Fruit fly (Drosophila melanogaster) whole organism, adult: ENCODE results near the gene Dtwd2.

Experiments used
- CG11617 ChIP-seq: fragments of 200-800 bp; sonication (Bioruptor generic); optimal IDR thresholded peaks from 2 replicates; lab custom pipeline; 2017; ENCODE audit warnings: mild to moderate bottlenecking, missing biosample characterization, missing genetic modification reagents, missing genetic modification characterization
- CG12768 ChIP-seq: fragments of 200-800 bp; sonication (Bioruptor generic); optimal IDR thresholded peaks from 2 replicates; lab custom pipeline; 2017; ENCODE audit warnings: missing biosample characterization, missing genetic modification characterization, mild to moderate bottlenecking, moderate library complexity, missing genetic modification reagents
- CG1620 ChIP-seq: fragments of 200-800 bp; sonication (Bioruptor generic); optimal IDR thresholded peaks from 2 replicates; lab custom pipeline; 2016; ENCODE audit warnings: missing biosample characterization, missing genetic modification characterization
- CG33017 ChIP-seq: fragments of 200-800 bp; sonication (Bioruptor generic); optimal IDR thresholded peaks from 2 replicates; lab custom pipeline; 2018; ENCODE audit warnings: missing biosample characterization, mild to moderate bottlenecking, missing genetic modification characterization, moderate library complexity
- CG5204 ChIP-seq: fragments of 200-800 bp; sonication (Bioruptor generic); optimal IDR thresholded peaks from 2 replicates; lab custom pipeline; 2016; ENCODE audit warnings: missing biosample characterization, missing genetic modification characterization
- CG7045 ChIP-seq: fragments of 200-800 bp; sonication (Bioruptor generic); optimal IDR thresholded peaks from 2 replicates; lab custom pipeline; 2017; ENCODE audit warnings: missing biosample characterization, mild to moderate bottlenecking, missing genetic modification characterization
- CG7101 ChIP-seq: fragments of 200-800 bp; sonication (Bioruptor generic); optimal IDR thresholded peaks from 2 replicates; lab custom pipeline; 2018; ENCODE audit warnings: missing biosample characterization, mild to moderate bottlenecking, missing genetic modification characterization, moderate library complexity
- Clk ChIP-seq: fragments of 200-800 bp; sonication (Bioruptor generic); optimal IDR thresholded peaks from 2 replicates; lab custom pipeline; 2017; ENCODE audit warnings: missing biosample characterization, missing genetic modification characterization
- Crg-1 ChIP-seq: fragments of 200-800 bp; sonication (Bioruptor generic); optimal IDR thresholded peaks from 2 replicates; lab custom pipeline; 2016; ENCODE audit warnings: missing biosample characterization, missing genetic modification characterization
- Hr96 ChIP-seq: fragments of 200-800 bp; sonication (Bioruptor generic); optimal IDR thresholded peaks from 2 replicates; lab custom pipeline; 2016; ENCODE audit warnings: missing biosample characterization, missing genetic modification characterization
- Mnt ChIP-seq: fragments of 200-800 bp; sonication (Bioruptor generic); optimal IDR thresholded peaks from 2 replicates; lab custom pipeline; 2016; ENCODE audit warnings: missing biosample characterization, mild to moderate bottlenecking, missing genetic modification characterization
- bab1 ChIP-seq: fragments of 200-800 bp; sonication (Bioruptor generic); optimal IDR thresholded peaks from 3 replicates; lab custom pipeline; 2019; ENCODE audit warnings: missing biosample characterization, mild to moderate bottlenecking, missing genetic modification characterization, moderate library complexity
- cic ChIP-seq: fragments of 200-800 bp; sonication (Bioruptor generic); optimal IDR thresholded peaks from 2 replicates; lab custom pipeline; 2017; ENCODE audit warnings: missing biosample characterization, mild to moderate bottlenecking, missing genetic modification characterization, moderate library complexity
- cnc ChIP-seq, 2 experiments: fragments of >200 bp; optimal IDR thresholded peaks; 2 replicates each; lab custom pipeline; 2017
- kay ChIP-seq: fragments of 200-800 bp; sonication (Bioruptor generic); peaks from one replicate; lab custom pipeline; 2016; ENCODE audit warnings: missing biosample characterization, missing genetic modification characterization, borderline replicate concordance
- ovo ChIP-seq: fragments of 200-800 bp; sonication (Bioruptor generic); optimal IDR thresholded peaks from 2 replicates; lab custom pipeline; 2016; ENCODE audit warnings: missing biosample characterization, missing genetic modification characterization
- pad ChIP-seq: fragments of 200-800 bp; sonication (Bioruptor generic); optimal IDR thresholded peaks from 3 replicates; lab custom pipeline; 2017; ENCODE audit warnings: missing biosample characterization, missing genetic modification characterization, mild to moderate bottlenecking, moderate library complexity, missing genetic modification reagents
- tj ChIP-seq: fragments of 200-800 bp; sonication (Bioruptor generic); optimal IDR thresholded peaks from 3 replicates; lab custom pipeline; 2017; ENCODE audit warnings: missing biosample characterization, mild to moderate bottlenecking, missing genetic modification characterization, moderate library complexity
- toe ChIP-seq: fragments of 200-800 bp; sonication (Bioruptor generic); optimal IDR thresholded peaks from 2 replicates; lab custom pipeline; 2016; ENCODE audit warnings: missing biosample characterization, missing genetic modification characterization

The Dtwd2 gene

DNA sequence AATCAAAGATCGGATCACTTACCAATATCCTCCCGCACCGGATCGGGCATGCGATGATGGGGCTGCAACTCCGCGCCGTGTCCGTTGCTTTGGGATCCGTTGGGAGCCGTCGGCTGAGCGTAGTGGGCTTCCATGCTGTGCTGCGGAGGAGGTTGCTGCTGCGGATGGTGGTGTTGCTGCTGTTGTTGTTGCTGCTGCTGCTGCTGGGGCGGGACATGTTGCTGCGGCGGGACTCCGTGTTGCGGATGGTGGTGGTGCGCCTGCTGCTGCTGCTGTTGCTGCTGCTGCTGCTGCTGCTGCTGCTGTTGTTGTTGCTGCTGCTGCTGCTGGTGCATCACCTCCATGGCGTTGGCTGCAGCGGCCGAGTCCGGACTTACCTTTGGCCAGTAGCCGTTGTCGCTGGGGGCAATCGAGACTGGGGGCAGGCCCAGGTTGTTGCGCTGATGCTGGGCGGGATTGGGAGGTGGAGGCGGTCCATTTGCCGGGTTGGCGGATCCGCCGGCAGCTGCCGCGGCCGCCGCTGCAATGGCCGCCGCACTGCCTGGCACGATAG is 25.5 kb downstream of the Dtwd2 start:
- TF ChIP-seq cic (GFP tag; lab: Kevin White, UChicago) (no peak), CG5204 (GFP tag; lab: Kevin White, UChicago) (no peak), CG7101 (no peak), CG1620 (GFP tag; lab: Kevin White, UChicago) (no peak), CG7045 (GFP tag; lab: Kevin White, UChicago) (no peak), Clk (no peak)

DNA sequence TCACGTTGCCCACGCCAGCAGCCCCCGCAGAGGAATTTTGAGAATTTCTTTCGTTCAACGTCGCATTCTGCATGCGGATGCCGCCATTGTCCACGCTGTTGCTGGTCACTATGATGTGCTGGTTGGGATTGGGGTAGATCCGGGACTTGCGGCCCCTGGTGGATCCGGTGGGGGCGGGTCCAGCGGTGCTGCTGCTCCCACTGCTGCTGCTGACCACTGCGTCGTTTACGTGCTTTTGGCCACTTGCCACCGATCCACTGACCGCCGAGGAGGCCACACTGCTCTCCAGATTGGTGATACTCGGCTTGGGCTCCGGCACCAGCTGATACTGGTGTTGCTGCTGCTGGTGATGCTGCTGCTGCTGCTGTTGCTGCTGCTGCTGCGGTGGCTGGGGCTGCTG is 27.2 kb downstream of the Dtwd2 start:
- TF ChIP-seq Hr96 (GFP tag; lab: Kevin White, UChicago) (no peak), kay (GFP tag; lab: Kevin White, UChicago) (no peak), toe (GFP tag; lab: Kevin White, UChicago) (no peak), cnc (optimal IDR thresholded peaks at IDR 0.05; lab: Kevin White, UChicago) (no peak), Crg-1 (GFP tag; lab: Kevin White, UChicago) (no peak), cic (GFP tag; lab: Kevin White, UChicago) (no peak), tj (GFP tag; lab: Kevin White, UChicago) (no peak), CG33017 (no peak), Mnt (GFP tag; lab: Kevin White, UChicago) (no peak), CG11617 (GFP tag; lab: Kevin White, UChicago) (no peak), bab1 (GFP tag; lab: Kevin White, UChicago) (no peak), CG7045 (GFP tag; lab: Kevin White, UChicago) (no peak)

DNA sequence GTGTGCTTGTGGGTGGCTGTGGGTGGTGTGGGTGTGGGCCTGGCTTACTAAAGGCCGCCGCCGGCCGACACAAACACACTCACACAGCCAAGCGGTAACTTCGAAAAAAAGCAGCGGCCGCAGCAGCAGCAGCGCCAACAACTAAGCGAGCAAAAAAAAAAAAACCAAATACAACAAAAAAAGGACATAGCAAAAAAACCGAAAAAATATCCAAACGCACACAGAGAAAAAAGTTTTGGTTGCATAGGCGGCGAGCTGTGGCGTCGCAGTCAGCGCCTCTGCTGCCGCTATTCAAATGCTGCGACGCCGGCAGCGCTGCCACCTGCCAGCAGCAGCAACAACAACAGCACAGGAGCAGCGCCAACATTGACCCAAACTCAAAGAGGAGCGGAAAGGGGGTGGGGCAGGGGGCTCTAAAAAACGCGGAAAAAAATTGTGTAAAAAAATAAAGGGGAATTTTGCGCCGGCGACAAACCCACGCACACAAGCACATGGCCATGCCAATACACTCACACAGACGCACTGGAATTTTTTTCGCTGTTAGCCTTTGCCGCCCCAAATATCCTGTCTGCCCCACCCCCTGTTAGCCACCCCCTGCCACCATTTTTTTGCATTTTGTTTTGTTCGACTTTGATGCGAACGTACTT is 32.8 kb downstream of the Dtwd2 start:
- TF ChIP-seq pad (GFP tag; lab: Kevin White, UChicago) (peak; percentile 34), CG7045 (GFP tag; lab: Kevin White, UChicago) (peak; percentile 28), ovo (GFP tag; lab: Kevin White, UChicago) (no peak), cic (GFP tag; lab: Kevin White, UChicago) (no peak), CG33017 (no peak), cnc (optimal IDR thresholded peaks at IDR 0.05; lab: Kevin White, UChicago) (no peak), Crg-1 (GFP tag; lab: Kevin White, UChicago) (no peak), CG1620 (GFP tag; lab: Kevin White, UChicago) (no peak), bab1 (GFP tag; lab: Kevin White, UChicago) (no peak)

DNA sequence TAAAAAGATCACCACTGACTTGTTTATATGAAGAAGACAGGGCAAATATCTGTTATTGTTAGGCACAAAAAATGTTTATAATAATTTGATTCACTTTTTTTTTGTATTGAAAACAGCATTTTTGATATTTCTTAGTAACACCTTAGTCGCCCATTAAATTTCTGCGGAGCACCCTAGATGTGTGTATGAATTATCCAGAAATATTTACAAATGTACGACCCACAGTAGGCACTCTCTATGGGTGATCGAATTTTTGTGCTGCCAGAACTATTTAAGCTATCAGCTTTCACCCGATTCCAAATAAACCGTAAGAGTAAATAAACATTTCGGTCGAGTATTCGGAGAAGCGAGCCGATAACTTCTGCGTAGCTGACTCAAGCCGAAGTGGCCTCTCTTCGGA is 36.1 kb downstream of the Dtwd2 start, which contains the start of gene RacGAP84C:
Gene RacGAP84C (plus strand): TSS at position 301 of the 400 bp plus-strand sequence.
- TF ChIP-seq ovo (GFP tag; lab: Kevin White, UChicago) (no peak), cnc (optimal IDR thresholded peaks at IDR 0.05; lab: Kevin White, UChicago) (no peak), CG7101 (no peak), CG12768 (GFP tag; lab: Kevin White, UChicago) (no peak), Mnt (GFP tag; lab: Kevin White, UChicago) (no peak), Crg-1 (GFP tag; lab: Kevin White, UChicago) (no peak), CG1620 (GFP tag; lab: Kevin White, UChicago) (no peak), CG11617 (GFP tag; lab: Kevin White, UChicago) (no peak)
